Fruit fly (Drosophila melanogaster): ENCODE results near the gene CG11550.

- TF ChIP-seq tj (GFP tag; optimal IDR thresholded peaks at IDR 0.05), result no peak
- TF ChIP-seq cnc (optimal IDR thresholded peaks at IDR 0.05), result no peak
- TF ChIP-seq CG33017 (tag; optimal IDR thresholded peaks at IDR 0.05), result no peak
These were observed 28.6 kb upstream of the CG11550 start, which contains the start of gene CG42693 for dm6 chr3R:31708240-31708639.
